Fruit fly (Drosophila melanogaster) whole organism, embryonic: ENCODE results near the gene CG2129.

Experiments used
- CG10462 ChIP-seq: fragments of 200-800 bp; sonication (Bioruptor generic); optimal IDR thresholded peaks from 2 replicates; lab custom pipeline; 2016; ENCODE audit warnings: missing biosample characterization, missing genetic modification characterization
- CG10543 ChIP-seq: fragments of 200-800 bp; sonication (Bioruptor generic); optimal IDR thresholded peaks from 3 replicates; lab custom pipeline; 2017; ENCODE audit warnings: missing biosample characterization, mild to moderate bottlenecking, missing genetic modification characterization, moderate library complexity
- CG15269 ChIP-seq: fragments of 200-800 bp; sonication (Bioruptor generic); optimal IDR thresholded peaks from 2 replicates; lab custom pipeline; 2018; ENCODE audit warnings: missing biosample characterization, mild to moderate bottlenecking, missing genetic modification characterization, moderate library complexity
- CG15601 ChIP-seq: fragments of 200-800 bp; sonication (Bioruptor generic); optimal IDR thresholded peaks from 3 replicates; lab custom pipeline; 2019; ENCODE audit warnings: missing biosample characterization, mild to moderate bottlenecking, missing genetic modification characterization, moderate library complexity
- CG16779 ChIP-seq: fragments of 200-800 bp; sonication (Bioruptor generic); IDR thresholded peaks from 2 replicates; pipeline ENCODE4 v1.3.6; 2022; ENCODE audit warnings: missing biosample characterization, missing genetic modification characterization
- CG17385 ChIP-seq: fragments of 200-800 bp; sonication (Bioruptor generic); optimal IDR thresholded peaks from 3 replicates; lab custom pipeline; 2018; ENCODE audit warnings: missing biosample characterization, mild to moderate bottlenecking, missing genetic modification characterization
- CG2712 ChIP-seq: fragments of 200-800 bp; optimal IDR thresholded peaks from 3 replicates; lab custom pipeline; 2019; ENCODE audit warnings: missing biosample characterization, mild to moderate bottlenecking, missing genetic modification characterization, moderate library complexity
- CG30431 ChIP-seq: fragments of 200-800 bp; sonication (Bioruptor generic); optimal IDR thresholded peaks from 2 replicates; lab custom pipeline; 2017; ENCODE audit warnings: missing biosample characterization, missing genetic modification characterization
- CG3163 ChIP-seq: fragments of 200-800 bp; sonication (Bioruptor generic); optimal IDR thresholded peaks from 3 replicates; lab custom pipeline; 2016; ENCODE audit warnings: missing biosample characterization, missing genetic modification characterization
- CG34376 ChIP-seq: fragments of 200-800 bp; sonication (Bioruptor generic); optimal IDR thresholded peaks from 2 replicates; lab custom pipeline; 2018; ENCODE audit warnings: missing biosample characterization, mild to moderate bottlenecking, missing genetic modification characterization
- CG43689 ChIP-seq: fragments of 200-800 bp; sonication (Bioruptor generic); IDR thresholded peaks from 2 replicates; pipeline ENCODE4 v1.3.6; 2022; ENCODE audit warnings: missing biosample characterization, missing genetic modification characterization
- CG4617 ChIP-seq: fragments of 200-800 bp; sonication (Bioruptor generic); optimal IDR thresholded peaks from 3 replicates; lab custom pipeline; 2016; ENCODE audit warnings: missing biosample characterization, missing genetic modification characterization, borderline replicate concordance
- CG4707 ChIP-seq: fragments of 200-800 bp; sonication (Bioruptor generic); optimal IDR thresholded peaks from 2 replicates; lab custom pipeline; 2018; ENCODE audit warnings: missing biosample characterization, mild to moderate bottlenecking, missing genetic modification characterization, moderate library complexity
- CG7745 ChIP-seq: fragments of 200-800 bp; sonication (Bioruptor generic); optimal IDR thresholded peaks from 2 replicates; lab custom pipeline; 2018; ENCODE audit warnings: missing biosample characterization, mild to moderate bottlenecking, missing genetic modification characterization, moderate library complexity
- CG7963 ChIP-seq: fragments of 200-800 bp; sonication (Bioruptor generic); IDR thresholded peaks from 3 replicates; pipeline ENCODE4 v1.3.6; 2022; ENCODE audit warnings: missing biosample characterization, missing genetic modification characterization; ENCODE audit not compliant: partially characterized antibody
- CG9215 ChIP-seq: fragments of 200-800 bp; sonication (Bioruptor generic); IDR thresholded peaks from 2 replicates; pipeline ENCODE4 v1.3.6; 2022; ENCODE audit warnings: missing biosample characterization, missing genetic modification characterization
- CG9437 ChIP-seq: fragments of 200-800 bp; sonication (Bioruptor generic); optimal IDR thresholded peaks from 2 replicates; lab custom pipeline; 2018; ENCODE audit warnings: missing biosample characterization, mild to moderate bottlenecking, missing genetic modification characterization
- Deaf1 ChIP-seq: fragments of 200-800 bp; optimal IDR thresholded peaks from 3 replicates; lab custom pipeline; 2019; ENCODE audit warnings: missing biosample characterization, mild to moderate bottlenecking, missing genetic modification characterization, moderate library complexity
- Dip3 ChIP-seq: fragments of 200-800 bp; sonication (Bioruptor generic); optimal IDR thresholded peaks from 3 replicates; lab custom pipeline; 2016; ENCODE audit warnings: missing biosample characterization, missing genetic modification characterization
- Dref ChIP-seq: fragments of 200-800 bp; sonication (Bioruptor generic); IDR thresholded peaks from 2 replicates; pipeline ENCODE4 v1.3.6; 2022; ENCODE audit warnings: missing biosample characterization, missing genetic modification characterization
- Drgx ChIP-seq: fragments of 200-800 bp; sonication (Bioruptor generic); IDR thresholded peaks from 2 replicates; pipeline ENCODE4 v1.3.6; 2022; ENCODE audit warnings: missing biosample characterization, missing genetic modification characterization
- ERR ChIP-seq: fragments of 200-800 bp; sonication (Bioruptor generic); optimal IDR thresholded peaks from 2 replicates; lab custom pipeline; 2016; ENCODE audit warnings: missing biosample characterization, missing genetic modification characterization
- Mad ChIP-seq: fragments of 200-800 bp; sonication (Bioruptor generic); optimal IDR thresholded peaks from 2 replicates; lab custom pipeline; 2016; ENCODE audit warnings: missing biosample characterization, missing genetic modification characterization
- Med ChIP-seq: fragments of 200-800 bp; sonication (Bioruptor generic); peaks from one replicate; lab custom pipeline; 2016; ENCODE audit warnings: missing biosample characterization, missing genetic modification characterization, mild to moderate bottlenecking, inconsistent platforms, moderate library complexity
- NC2β ChIP-seq: fragments of 200-800 bp; sonication (Bioruptor generic); optimal IDR thresholded peaks from 2 replicates; lab custom pipeline; 2016; ENCODE audit warnings: missing biosample characterization, missing genetic modification characterization
- NK7.1 ChIP-seq: fragments of 200-800 bp; sonication (Bioruptor generic); optimal IDR thresholded peaks from 3 replicates; lab custom pipeline; 2016; ENCODE audit warnings: missing biosample characterization, missing genetic modification characterization
- Oli ChIP-seq: fragments of 200-800 bp; sonication (Bioruptor generic); optimal IDR thresholded peaks from 2 replicates; lab custom pipeline; 2018; ENCODE audit warnings: missing biosample characterization, mild to moderate bottlenecking, missing genetic modification characterization, moderate library complexity
- Opbp ChIP-seq: fragments of 200-800 bp; sonication (Bioruptor generic); IDR thresholded peaks from 3 replicates; pipeline ENCODE4 v1.3.6; 2022; ENCODE audit warnings: missing biosample characterization, missing genetic modification characterization; ENCODE audit not compliant: partially characterized antibody
- Ravus ChIP-seq: fragments of 200-800 bp; sonication (Bioruptor generic); IDR thresholded peaks from 2 replicates; pipeline ENCODE4 v1.3.6; 2022; ENCODE audit warnings: missing biosample characterization, missing genetic modification characterization
- Scr ChIP-seq: fragments of 200-800 bp; sonication (Bioruptor generic); IDR thresholded peaks from 2 replicates; pipeline ENCODE4 v1.3.6; 2022; ENCODE audit warnings: missing biosample characterization, missing genetic modification characterization; ENCODE audit not compliant: partially characterized antibody
- Vsx1 ChIP-seq: fragments of 200-800 bp; sonication (Bioruptor generic); optimal IDR thresholded peaks from 2 replicates; lab custom pipeline; 2017; ENCODE audit warnings: missing biosample characterization, mild to moderate bottlenecking, missing genetic modification characterization, missing genetic modification reagents
- YL-1 ChIP-seq: fragments of 200-800 bp; sonication (Bioruptor generic); optimal IDR thresholded peaks from 3 replicates; lab custom pipeline; 2017; ENCODE audit warnings: missing biosample characterization, mild to moderate bottlenecking, missing genetic modification characterization
- ap ChIP-seq: fragments of 200-800 bp; sonication (Bioruptor generic); IDR thresholded peaks from 2 replicates; pipeline ENCODE4 v1.3.6; 2022; ENCODE audit warnings: missing biosample characterization, missing genetic modification characterization
- bbx ChIP-seq: fragments of 200-800 bp; sonication (Bioruptor generic); IDR thresholded peaks from 2 replicates; pipeline ENCODE4 v1.3.6; 2022; ENCODE audit warnings: missing biosample characterization, missing genetic modification characterization; ENCODE audit not compliant: partially characterized antibody
- btn ChIP-seq: fragments of 200-800 bp; sonication (Bioruptor generic); optimal IDR thresholded peaks from 2 replicates; lab custom pipeline; 2016; ENCODE audit warnings: missing biosample characterization, missing genetic modification characterization
- chinmo ChIP-seq: fragments of 200-800 bp; sonication (Bioruptor generic); IDR thresholded peaks from 4 replicates; pipeline ENCODE4 v1.3.6; 2022; ENCODE audit warnings: missing biosample characterization, missing genetic modification characterization; ENCODE audit not compliant: partially characterized antibody
- dimm ChIP-seq: fragments of 200-800 bp; sonication (Bioruptor generic); IDR thresholded peaks from 2 replicates; pipeline ENCODE4 v1.3.6; 2022; ENCODE audit warnings: missing biosample characterization, missing genetic modification characterization
- dpn ChIP-seq, 2 experiments: fragments of 200-800 bp; sonication (Bioruptor generic); optimal IDR thresholded peaks; 3 replicates each; lab custom pipeline; 2016; ENCODE audit warnings: missing biosample characterization in 2 of 2, missing genetic modification characterization in 2 of 2
- eve ChIP-seq, 2 experiments: fragments of >200 bp; optimal IDR thresholded peaks; 2 replicates each; lab custom pipeline; 2017; ENCODE audit warnings: missing biosample characterization in 2 of 2, missing genetic modification characterization in 2 of 2
- gem ChIP-seq: fragments of 200-800 bp; sonication (Bioruptor generic); optimal IDR thresholded peaks from 2 replicates; lab custom pipeline; 2019; ENCODE audit warnings: missing biosample characterization, mild to moderate bottlenecking, missing genetic modification characterization, moderate library complexity
- her ChIP-seq: fragments of 200-800 bp; sonication (Bioruptor generic); optimal IDR thresholded peaks from 2 replicates; lab custom pipeline; 2016; ENCODE audit warnings: missing biosample characterization, missing genetic modification characterization
- hth ChIP-seq: fragments of >200 bp; optimal IDR thresholded peaks from 2 replicates; lab custom pipeline; 2017; ENCODE audit warnings: inconsistent platforms
- luna ChIP-seq: fragments of 200-800 bp; sonication (Bioruptor generic); optimal IDR thresholded peaks from 2 replicates; lab custom pipeline; 2016; ENCODE audit warnings: missing biosample characterization, missing genetic modification characterization
- nom ChIP-seq: fragments of 200-800 bp; sonication (Bioruptor generic); optimal IDR thresholded peaks from 2 replicates; lab custom pipeline; 2017; ENCODE audit warnings: missing biosample characterization, missing genetic modification characterization, mild to moderate bottlenecking, moderate library complexity, missing genetic modification reagents
- peb ChIP-seq: fragments of 200-800 bp; sonication (Bioruptor generic); IDR thresholded peaks from 2 replicates; pipeline ENCODE4 v1.3.6; 2022; ENCODE audit warnings: missing biosample characterization, missing genetic modification characterization
- prd ChIP-seq, 3 experiments: fragments of >200 bp in 2 of 3; fragments of 200-800 bp in 1 of 3; sonication (Bioruptor generic) in 1 of 3; optimal IDR thresholded peaks in 2 of 3; IDR thresholded peaks in 1 of 3; 2 replicates in 2 of 3; 3 replicates in 1 of 3; pipeline versions ENCODE4 v1.3.6 to Lab custom; 2017 to 2022; ENCODE audit warnings: missing biosample characterization in 1 of 3, missing genetic modification characterization in 1 of 3
- sna ChIP-seq: fragments of 200-800 bp; sonication (Bioruptor generic); IDR thresholded peaks from 2 replicates; pipeline ENCODE4 v1.3.6; 2022; ENCODE audit warnings: missing biosample characterization, missing genetic modification characterization; ENCODE audit not compliant: partially characterized antibody
- ttk ChIP-seq: fragments of 200-800 bp; sonication (Bioruptor generic); IDR thresholded peaks from 2 replicates; pipeline ENCODE4 v2.1.2; 2022; ENCODE audit warnings: missing biosample characterization, missing genetic modification characterization
- wdn ChIP-seq: fragments of 200-800 bp; sonication (Bioruptor generic); IDR thresholded peaks from 2 replicates; pipeline ENCODE4 v1.3.6; 2022; ENCODE audit warnings: missing biosample characterization, missing genetic modification characterization
- zfh1 ChIP-seq: fragments of 200-800 bp; sonication (Bioruptor generic); IDR thresholded peaks from 3 replicates; pipeline ENCODE4 v1.3.6; 2022; ENCODE audit warnings: missing biosample characterization, missing genetic modification characterization

CG2129 gene

DNA sequence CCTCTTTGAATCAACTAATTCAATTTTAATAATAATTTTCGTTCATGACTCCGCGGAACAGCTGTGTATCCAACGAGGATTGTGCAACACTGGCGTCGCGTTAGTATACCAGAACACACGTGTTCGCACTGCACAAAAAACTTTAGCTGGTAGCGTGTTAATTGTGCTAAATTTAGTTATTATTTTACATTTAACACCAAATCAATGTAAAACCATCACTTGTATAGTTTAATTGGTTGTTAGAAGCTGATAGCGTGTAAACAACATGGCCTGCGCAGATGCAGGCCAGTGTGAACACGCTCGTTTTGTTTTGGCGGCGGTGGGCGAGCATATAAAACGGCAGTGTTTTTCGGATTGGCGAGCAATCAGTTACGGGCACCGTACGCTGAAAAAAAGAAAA lies 11.7 kb downstream of the CG2129 start, which contains the start of the genes Traf6 and GIIIspla2 (continued):
- peak; percentile 16 for TF ChIP-seq CG3163 (GFP tag; lab: Kevin White, UChicago)
- TF ChIP-seq dpn (GFP tag; optimal IDR thresholded peaks at IDR 0.05; lab: Kevin White, UChicago) = peak; percentile 71 to 72
- peak; percentile 45 for TF ChIP-seq NK7.1
- peak; percentile 83 for TF ChIP-seq zfh1
- no peak for TF ChIP-seq hth (lab: Kevin White, UChicago)
- TF ChIP-seq prd (optimal IDR thresholded peaks at IDR 0.05; lab: Kevin White, UChicago) = no peak
- TF ChIP-seq prd (GFP tag; IDR thresholded peaks at IDR 0.05; lab: Robert Waterston, UW) = peak; percentile 78
- TF ChIP-seq Drgx (GFP tag; lab: Robert Waterston, UW) = peak; percentile 67
- TF ChIP-seq ttk (GFP tag; lab: Robert Waterston, UW) = peak; percentile 61
- no peak for TF ChIP-seq dimm
- peak; percentile 70 for TF ChIP-seq Mad (GFP tag; lab: Kevin White, UChicago)
- peak; percentile 19 for TF ChIP-seq YL-1 (GFP tag; lab: Kevin White, UChicago)
- TF ChIP-seq Scr = peak; percentile 49
- peak; percentile 44 for TF ChIP-seq NC2β (GFP tag; lab: Kevin White, UChicago)
- no peak for TF ChIP-seq eve (GFP tag; optimal IDR thresholded peaks at IDR 0.05; lab: Kevin White, UChicago)
- peak; percentile 52 for TF ChIP-seq ap (GFP tag; lab: Robert Waterston, UW)
- peak; percentile 70 for TF ChIP-seq CG9437
- peak; percentile 48 for TF ChIP-seq her (GFP tag; lab: Kevin White, UChicago)
- TF ChIP-seq CG43689 = no peak
- TF ChIP-seq Dip3 (GFP tag; lab: Kevin White, UChicago) = peak; percentile 77
- TF ChIP-seq Oli (tag; lab: Kevin White, UChicago) = peak; percentile 70
- TF ChIP-seq CG30431 = peak; percentile 67
- TF ChIP-seq CG10462 (GFP tag; lab: Kevin White, UChicago) = no peak
- no peak for TF ChIP-seq CG7745 (tag; lab: Kevin White, UChicago)
- TF ChIP-seq chinmo (GFP tag; lab: Robert Waterston, UW) = no peak
- peak; percentile 37 for TF ChIP-seq CG15601 (tag; lab: Kevin White, UChicago)
- 0 out of 3 replicates have a peak, but pooled peaks have one; percentile 10 for TF ChIP-seq Opbp (GFP tag; lab: Robert Waterston, UW)
- TF ChIP-seq CG7963 = no peak
- no peak for TF ChIP-seq luna (GFP tag; lab: Kevin White, UChicago)
- peak; percentile 45; the same call in 1 of the 2 replicates for TF ChIP-seq peb (GFP tag; lab: Robert Waterston, UW)
- TF ChIP-seq sna (GFP tag; lab: Robert Waterston, UW) = 0 out of 2 replicates have a peak, but pooled peaks have one; percentile 40
- no peak for TF ChIP-seq bbx (GFP tag; lab: Robert Waterston, UW)
- peak; percentile 36 for TF ChIP-seq btn (GFP tag; lab: Kevin White, UChicago)
- TF ChIP-seq Deaf1 (tag; lab: Kevin White, UChicago) = peak; percentile 77
- TF ChIP-seq Dref (GFP tag; lab: Robert Waterston, UW) = peak; percentile 31; the same call in 1 of the 2 replicates
- TF ChIP-seq Vsx1 (GFP tag; lab: Kevin White, UChicago) = no peak
- TF ChIP-seq CG16779 (GFP tag; lab: Robert Waterston, UW) = peak; percentile 24; the same call in 1 of the 2 replicates
- TF ChIP-seq wdn (GFP tag; lab: Robert Waterston, UW) = peak; percentile 59; the same call in 1 of the 2 replicates
- TF ChIP-seq ERR (GFP tag; lab: Kevin White, UChicago) = no peak

DNA sequence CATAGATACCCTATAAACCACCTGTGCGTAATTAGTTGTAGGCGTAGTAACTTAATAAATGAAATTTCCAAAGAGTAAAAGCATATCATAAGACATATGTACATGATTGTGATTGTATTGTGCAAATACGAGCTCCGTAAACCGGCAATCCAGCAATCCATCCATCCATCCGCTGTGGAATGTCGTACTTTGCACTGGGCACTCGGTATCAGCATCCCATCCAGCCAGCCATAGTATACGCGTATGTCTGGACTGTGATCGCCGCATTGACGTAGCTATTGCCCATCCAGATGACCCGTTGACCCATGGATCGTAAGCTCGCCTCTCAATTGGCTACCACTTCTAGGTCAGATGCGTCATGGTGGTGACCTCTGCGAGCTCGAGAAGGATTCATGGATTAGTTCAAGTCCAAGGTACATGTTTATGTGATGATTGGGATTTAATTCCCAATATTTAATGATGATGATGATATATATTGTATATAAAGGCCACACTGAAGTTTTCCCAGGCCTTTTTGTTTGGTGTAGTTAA lies 13.4 kb downstream of the CG2129 start:
- TF ChIP-seq btn (GFP tag; lab: Kevin White, UChicago) (no peak), CG2712 (tag; lab: Kevin White, UChicago) (no peak), CG15269 (no peak), Ravus (GFP tag; lab: Robert Waterston, UW) (no peak), CG17385 (GFP tag; lab: Kevin White, UChicago) (no peak), CG10543 (no peak), CG9215 (GFP tag; lab: Robert Waterston, UW) (no peak), Med (GFP tag; lab: Kevin White, UChicago) (peak; percentile 42), gem (tag; lab: Kevin White, UChicago) (no peak), Scr (no peak), CG34376 (GFP tag; lab: Kevin White, UChicago) (peak; percentile 28), nom (GFP tag; lab: Kevin White, UChicago) (peak; percentile 96), CG4707 (GFP tag; lab: Kevin White, UChicago) (no peak), CG4617 (GFP tag; lab: Kevin White, UChicago) (no peak)
